Worm (Caenorhabditis elegans): Measurements from ENCODE around the gene atfs-1.
A peak's percentile ranks its signal among the peaks of the same experiment; 100 is the strongest.

Gene atfs-1

DNA sequence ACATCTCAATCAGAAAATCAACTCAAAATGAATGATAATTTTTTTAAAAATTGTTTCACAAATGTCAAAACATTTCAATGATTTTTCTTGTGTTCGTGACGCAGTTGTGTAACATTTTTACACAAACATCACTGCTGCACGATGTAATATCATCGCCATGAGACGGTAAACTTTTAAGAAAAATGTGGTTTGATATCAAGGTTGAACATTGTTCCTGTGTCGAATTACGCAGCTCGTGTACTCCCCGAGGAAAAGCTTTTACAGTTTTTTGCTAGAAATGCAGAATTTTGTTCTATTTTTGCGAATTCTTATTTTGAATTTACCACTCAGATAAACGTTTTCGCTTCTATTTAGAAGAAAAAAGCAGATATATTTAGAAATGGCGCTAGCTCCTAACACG lies 4.2 kb downstream of the atfs-1 start (continued):
- TF ChIP-seq arid-1 (GFP tag; conservative IDR thresholded peaks at IDR 0.05) (peak; percentile 49; the same call in 1 of the 2 replicates), nhr-28 (tag; optimal IDR thresholded peaks at IDR 0.05) (peak; percentile 49), R02D3.7 (tag; optimal IDR thresholded peaks at IDR 0.05) (peak; percentile 7), egl-27 (tag; optimal IDR thresholded peaks at IDR 0.05) (no peak), D1046.2 (GFP tag; IDR thresholded peaks at IDR 0.05) (no peak), nhr-48 (tag; optimal IDR thresholded peaks at IDR 0.05) (no peak), aly-2 (tag; optimal IDR thresholded peaks at IDR 0.05) (no peak), F44E2.7 (GFP tag; IDR thresholded peaks at IDR 0.05) (no peak), zag-1 (tag; optimal IDR thresholded peaks at IDR 0.05) (no peak), unc-39 (tag; optimal IDR thresholded peaks at IDR 0.05) (no peak), zfp-3 (GFP tag; conservative IDR thresholded peaks at IDR 0.05) (no peak; the same call in 1 of the 2 replicates), ceh-62 (tag; optimal IDR thresholded peaks at IDR 0.05) (no peak), dmd-6 (GFP tag; IDR thresholded peaks at IDR 0.05) (no peak; the same call in 1 of the 2 replicates), rbr-2 (tag; optimal IDR thresholded peaks at IDR 0.05) (no peak), gei-8 (GFP tag; optimal IDR thresholded peaks at IDR 0.05) (no peak), ceh-20 (GFP tag; IDR thresholded peaks at IDR 0.05) (0 out of 2 replicates have a peak, but pooled peaks have one; percentile 36), aha-1 (tag) (peak; percentile 57), tag-97 (GFP tag; IDR thresholded peaks at IDR 0.05) (no peak), hlh-11 (tag; optimal IDR thresholded peaks at IDR 0.05) (peak; percentile 54), set-16 (GFP tag; IDR thresholded peaks at IDR 0.05) (no peak), ctbp-1 (GFP tag; IDR thresholded peaks at IDR 0.05) (0 out of 2 replicates have a peak, but pooled peaks have one; percentile 41), pha-4 (GFP tag; IDR thresholded peaks at IDR 0.05) (peak; percentile 44; the same call in 1 of the 2 replicates), pha-4 (tag; optimal IDR thresholded peaks at IDR 0.05) (no peak), lin-13 (GFP tag; optimal IDR thresholded peaks at IDR 0.05) (no peak), F10B5.3 (tag; optimal IDR thresholded peaks at IDR 0.05) (no peak), hif-1 (tag; optimal IDR thresholded peaks at IDR 0.05) (peak in 1 of 2 experiments; percentile 41), vab-7 (GFP tag; IDR thresholded peaks at IDR 0.05) (no peak), madf-9 (GFP tag; conservative IDR thresholded peaks at IDR 0.05) (no peak), fos-1 (tag; optimal IDR thresholded peaks at IDR 0.05) (no peak), zfp-2 (tag; optimal IDR thresholded peaks at IDR 0.05) (no peak), nhr-6 (tag; optimal IDR thresholded peaks at IDR 0.05) (no peak), nhr-11 (tag; optimal IDR thresholded peaks at IDR 0.05) (no peak), daf-8 (GFP tag; IDR thresholded peaks at IDR 0.05) (no peak), ceh-44 (GFP tag; IDR thresholded peaks at IDR 0.05) (no peak), unc-130 (GFP tag; optimal IDR thresholded peaks at IDR 0.05) (no peak), skn-1 (tag; optimal IDR thresholded peaks at IDR 0.05) (no peak), tra-1 (GFP tag; IDR thresholded peaks at IDR 0.05) (peak; percentile 37; the same call in 1 of the 2 replicates), nhr-41 (GFP tag; IDR thresholded peaks at IDR 0.05) (no peak), T20F7.1 (GFP tag; optimal IDR thresholded peaks at IDR 0.05) (no peak), ama-1 (optimal IDR thresholded peaks at IDR 0.05) (peak; percentile 87), Y48G9A.11 (GFP tag; IDR thresholded peaks at IDR 0.05) (no peak), zip-2 (tag; optimal IDR thresholded peaks at IDR 0.05) (no peak), ZK546.5 (tag; optimal IDR thresholded peaks at IDR 0.05) (no peak), zip-11 (GFP tag; IDR thresholded peaks at IDR 0.05) (no peak), nhr-237 (tag; optimal IDR thresholded peaks at IDR 0.05) (no peak), daf-19 (GFP tag; conservative IDR thresholded peaks at IDR 0.05) (no peak), daf-12 (tag; optimal IDR thresholded peaks at IDR 0.05) (no peak), fkh-10 (GFP tag; optimal IDR thresholded peaks at IDR 0.05) (no peak), nhr-77 (tag; optimal IDR thresholded peaks at IDR 0.05) (no peak), ceh-82 (tag; optimal IDR thresholded peaks at IDR 0.05) (no peak), F37D6.2 (tag; optimal IDR thresholded peaks at IDR 0.05) (no peak), mes-2 (tag; optimal IDR thresholded peaks at IDR 0.05; ENCODE audit: poor library complexity, severe bottlenecking) (peak; percentile 64), lir-3 (tag; optimal IDR thresholded peaks at IDR 0.05) (no peak), ceh-28 (tag; optimal IDR thresholded peaks at IDR 0.05) (no peak)

All from whole organism, L4 larva.